Worm (Caenorhabditis elegans): ENCODE measurements around the gene ZK669.5.

The ZK669.5 gene

DNA sequence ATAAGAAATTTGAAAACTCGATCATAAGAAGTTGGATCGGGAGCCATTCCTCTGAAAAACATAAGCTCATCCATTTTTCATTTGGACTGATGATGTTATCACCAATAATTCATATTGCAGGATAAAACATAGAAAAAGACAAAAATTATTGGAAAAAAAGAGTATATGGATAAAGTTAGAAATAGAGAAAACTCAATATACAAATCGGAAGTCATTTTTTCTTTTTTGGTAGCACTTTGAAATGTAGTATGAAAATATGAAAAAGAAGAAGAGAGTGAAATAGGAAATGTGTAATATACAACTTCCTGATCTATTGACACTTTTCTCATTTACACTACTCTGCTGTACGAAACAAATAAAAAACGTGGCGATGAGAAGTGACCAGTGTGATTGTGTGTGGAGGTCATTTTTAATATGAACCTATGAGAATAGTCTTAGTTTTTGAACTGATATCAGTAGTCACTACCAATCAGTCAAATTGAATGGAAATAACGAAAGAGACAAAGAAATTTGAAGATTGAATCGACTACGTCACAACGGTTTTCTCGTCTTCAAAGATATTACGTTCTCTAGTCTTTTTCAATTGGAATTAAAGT, at the start of gene ZK669.5:
TSS of gene ZK669.5 (minus strand) at position 51 of the 596 bp plus-strand sequence.
- no peak for TF ChIP-seq unc-62 (GFP tag; optimal IDR thresholded peaks at IDR 0.05)

DNA sequence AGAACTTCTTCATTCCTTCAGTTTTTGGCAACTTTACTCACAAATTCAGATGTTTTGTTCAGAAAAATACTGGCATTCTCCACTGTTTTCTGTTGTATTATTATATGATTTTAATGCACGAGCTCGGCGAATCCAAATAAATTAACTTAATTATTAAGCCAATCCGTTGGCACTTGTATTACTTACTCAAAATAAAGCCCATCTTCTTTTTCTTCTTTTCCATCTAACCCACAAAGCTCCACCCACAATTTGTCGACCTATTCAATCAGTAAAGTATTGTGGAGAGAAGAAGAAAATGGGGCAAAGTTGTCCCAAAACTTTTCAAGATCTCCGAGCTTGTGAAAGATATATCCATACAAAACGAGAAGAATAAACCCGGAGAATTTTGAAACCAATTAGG, 44.6 kb upstream of the ZK669.5 start:
- TF ChIP-seq unc-62 (GFP tag; optimal IDR thresholded peaks at IDR 0.05), result no peak

DNA sequence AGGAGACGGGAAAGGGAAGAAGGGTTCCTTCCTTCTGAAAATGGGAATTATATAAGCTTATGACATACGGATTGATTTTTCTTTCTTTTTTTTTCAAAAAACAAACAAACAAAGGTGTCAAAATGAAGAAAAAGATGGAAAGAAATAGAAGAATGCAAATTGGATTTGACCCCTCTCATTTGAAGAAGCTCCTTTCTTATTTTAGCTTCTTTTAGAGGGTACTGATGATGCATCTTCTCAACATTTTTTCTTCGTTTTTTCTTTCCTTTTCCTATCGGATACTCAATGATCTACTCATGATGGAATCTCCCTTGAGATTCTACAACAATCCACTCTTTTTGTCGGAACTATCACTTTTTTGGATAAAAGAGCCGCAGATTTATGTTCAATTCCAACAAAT, 43.5 kb upstream of the ZK669.5 start:
- no peak for TF ChIP-seq unc-62 (GFP tag; optimal IDR thresholded peaks at IDR 0.05)

DNA sequence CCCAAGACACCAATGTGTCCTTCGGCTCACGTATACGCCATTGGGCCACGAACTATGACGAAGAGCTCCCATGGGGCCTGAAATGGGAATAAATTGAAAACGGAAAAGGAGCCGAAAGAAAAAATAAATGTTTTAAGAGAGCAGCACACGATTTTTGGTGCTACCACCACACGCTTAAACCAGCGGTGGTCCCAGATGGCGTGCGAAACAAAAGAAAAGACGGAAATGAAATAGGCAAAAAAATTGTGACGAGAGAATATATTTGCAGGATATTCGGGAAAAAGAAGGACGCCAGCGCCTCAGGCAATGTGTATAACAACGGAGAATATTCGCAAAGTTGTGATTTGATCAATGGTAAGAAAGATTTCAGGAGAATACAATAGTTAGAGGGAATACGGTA, 40.2 kb upstream of the ZK669.5 start:
- TF ChIP-seq unc-62 (GFP tag; optimal IDR thresholded peaks at IDR 0.05), result no peak

DNA sequence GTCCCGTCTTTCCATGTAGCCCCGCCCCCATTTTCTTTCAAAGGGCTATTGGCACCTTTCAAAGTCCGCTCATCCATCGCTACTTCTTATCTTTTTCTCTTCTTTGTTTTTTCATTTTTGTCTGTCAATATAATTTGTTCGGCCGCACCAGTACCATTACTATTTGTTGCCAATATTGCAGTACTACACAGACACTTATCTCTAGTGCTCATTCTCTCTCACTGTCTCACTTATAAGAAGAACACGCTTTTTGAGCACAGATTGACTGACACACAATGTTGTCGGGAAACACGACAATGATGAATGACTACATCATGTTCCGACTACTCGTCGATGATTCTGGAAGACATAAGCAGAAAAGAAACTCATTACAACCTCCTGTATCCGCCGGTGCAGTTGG, 38.3 kb upstream of the ZK669.5 start:
- no peak for TF ChIP-seq unc-62 (GFP tag; optimal IDR thresholded peaks at IDR 0.05)

DNA sequence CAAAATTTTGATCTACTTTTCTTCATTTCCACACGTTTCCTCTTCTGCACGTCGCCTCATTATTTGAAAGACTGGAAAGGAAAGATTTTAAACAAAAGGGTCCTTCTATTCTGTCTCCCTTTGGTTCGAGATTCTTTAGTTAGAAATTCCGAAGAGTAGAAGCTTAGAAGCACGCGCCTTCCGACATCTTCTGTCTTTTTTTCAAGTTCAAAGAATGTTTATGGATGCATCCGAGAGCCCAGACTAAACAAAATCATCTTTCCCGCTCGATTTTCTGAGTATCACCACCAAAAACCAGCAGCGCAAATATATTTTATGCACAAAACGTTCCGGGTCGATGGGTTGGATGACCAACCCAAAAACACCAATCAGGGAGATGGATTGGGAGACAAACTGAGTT, 37.4 kb upstream of the ZK669.5 start:
- no peak for TF ChIP-seq unc-62 (GFP tag; optimal IDR thresholded peaks at IDR 0.05)

DNA sequence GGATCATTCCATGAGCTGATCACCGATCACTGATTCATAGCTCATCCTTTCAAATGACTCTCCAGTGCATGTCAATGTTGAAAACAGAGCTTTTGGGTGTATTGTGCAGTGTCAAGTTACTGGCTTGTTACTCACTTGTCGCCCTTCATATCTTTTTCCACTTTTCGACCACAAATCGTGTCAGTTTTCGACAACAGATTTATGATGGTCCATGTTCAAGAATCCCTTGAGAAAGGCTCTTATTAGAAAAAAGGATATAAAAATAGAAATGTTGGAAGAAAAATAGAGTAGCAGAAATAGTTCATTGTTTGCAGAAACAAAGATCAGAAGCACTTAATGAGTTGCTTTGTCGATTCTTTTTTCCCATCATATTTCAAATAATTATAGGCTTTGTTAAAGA, 36.8 kb upstream of the ZK669.5 start:
- no peak for TF ChIP-seq unc-62 (GFP tag; optimal IDR thresholded peaks at IDR 0.05)

DNA sequence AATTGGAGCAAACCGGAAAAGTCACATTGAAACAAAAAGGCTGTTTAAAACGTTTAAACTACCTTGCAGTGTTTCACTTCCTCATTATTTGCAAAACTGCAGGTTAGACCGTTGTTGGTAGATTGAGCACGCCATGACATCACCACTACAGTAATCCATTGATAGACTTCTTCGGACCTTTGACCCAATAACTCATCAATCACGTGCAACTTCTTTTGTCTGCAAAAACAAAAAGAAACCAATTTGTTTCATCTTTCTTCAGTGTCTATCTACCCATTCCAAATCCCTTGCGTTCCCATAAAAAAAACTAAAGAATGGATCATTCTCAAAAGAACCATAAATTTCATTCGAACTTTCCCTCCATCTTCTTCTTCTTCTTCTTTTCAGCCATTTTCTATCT, 34.4 kb upstream of the ZK669.5 start:
- TF ChIP-seq unc-62 (GFP tag; optimal IDR thresholded peaks at IDR 0.05), result no peak

DNA sequence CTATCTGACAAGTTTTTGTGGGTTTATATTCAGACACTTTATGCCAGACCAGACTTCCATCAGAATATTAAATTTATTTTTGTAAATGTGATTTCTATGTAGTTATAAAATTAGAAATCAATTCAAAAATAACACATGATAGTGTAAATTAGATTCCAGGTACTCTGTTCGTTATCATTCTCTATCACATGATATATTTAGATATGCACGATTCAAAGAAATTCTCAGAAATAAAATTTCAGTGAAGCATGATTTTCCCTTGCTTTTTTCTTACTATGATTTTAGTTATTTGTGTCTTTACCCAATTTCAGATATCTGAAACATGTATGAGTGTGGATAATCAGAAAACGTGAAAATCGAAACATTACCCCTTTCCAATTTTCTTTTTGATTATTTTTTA, 30.8 kb upstream of the ZK669.5 start:
- TF ChIP-seq unc-62 (GFP tag; optimal IDR thresholded peaks at IDR 0.05), result no peak

DNA sequence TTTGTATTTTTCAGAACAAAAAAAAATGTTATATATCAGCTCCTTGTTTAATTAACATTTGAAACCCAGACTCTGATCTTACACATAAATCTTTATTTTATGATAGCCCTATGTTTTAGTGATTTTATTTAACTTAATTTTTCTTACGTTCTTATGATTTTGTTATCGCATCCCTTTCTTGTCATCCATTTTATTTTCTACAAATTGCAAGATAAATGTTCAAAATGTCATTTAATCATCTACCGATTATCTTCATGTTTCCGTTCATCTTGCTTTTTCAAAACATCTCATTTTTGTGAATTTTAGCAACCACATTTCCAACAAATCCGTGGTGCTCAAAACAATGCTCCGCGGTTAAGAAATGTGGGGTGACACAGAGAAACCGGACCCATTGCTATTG, 29.6 kb upstream of the ZK669.5 start, which contains the start of gene DH11.5:
TSS of gene DH11.5 (plus strand) at position 301 of the 400 bp plus-strand sequence.
- TF ChIP-seq unc-62 (GFP tag; optimal IDR thresholded peaks at IDR 0.05), result no peak

DNA sequence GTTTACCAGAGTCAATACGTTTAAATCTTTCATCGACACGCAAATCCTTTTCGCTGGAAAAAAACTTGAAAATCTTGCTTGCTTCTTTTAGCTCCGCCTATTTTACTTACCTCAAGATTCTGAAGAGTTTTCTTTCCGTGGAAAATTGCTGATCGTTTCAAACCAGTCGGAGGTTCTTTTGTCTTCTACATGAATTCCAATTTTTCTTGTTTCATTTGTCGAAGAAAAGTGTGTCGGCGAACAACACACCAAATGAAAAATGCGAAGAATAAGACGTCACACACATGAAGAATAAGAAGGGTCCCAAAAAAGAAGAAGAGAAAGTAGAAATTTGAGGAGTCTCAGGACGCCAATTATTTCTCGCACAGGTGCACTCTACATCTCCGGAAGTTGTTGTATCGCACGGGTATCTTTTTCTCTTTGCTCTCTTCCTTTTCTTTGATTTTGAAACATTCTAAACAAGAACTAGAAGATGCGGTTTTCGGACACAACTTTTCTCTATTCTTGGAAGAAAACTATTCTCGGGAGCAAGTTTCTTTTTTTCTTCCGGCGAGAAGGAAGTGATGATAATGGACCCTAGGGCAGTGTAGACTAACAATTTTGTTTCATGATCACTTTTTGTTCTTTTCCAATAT, 27.6 kb upstream of the ZK669.5 start:
- no peak for TF ChIP-seq unc-62 (GFP tag; optimal IDR thresholded peaks at IDR 0.05)

DNA sequence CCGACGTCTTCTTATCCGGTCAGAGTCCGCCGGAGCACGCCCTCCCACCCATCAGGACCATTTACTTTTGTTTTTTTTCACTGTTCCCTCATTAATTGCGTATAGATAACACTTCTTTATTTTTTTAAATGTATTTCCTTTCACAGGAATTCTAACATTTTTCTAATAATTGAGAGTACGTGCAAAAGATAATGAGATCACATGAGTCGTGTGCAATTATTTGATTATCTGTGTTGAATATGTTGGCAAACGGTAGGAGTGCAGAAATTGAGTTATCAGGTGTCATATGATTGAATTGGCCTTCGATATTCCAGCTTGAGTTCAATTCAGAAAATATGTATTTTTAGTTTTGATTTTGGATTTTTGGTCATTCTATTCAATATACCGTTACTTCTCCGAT, 21.7 kb upstream of the ZK669.5 start:
- no peak for TF ChIP-seq unc-62 (GFP tag; optimal IDR thresholded peaks at IDR 0.05)

DNA sequence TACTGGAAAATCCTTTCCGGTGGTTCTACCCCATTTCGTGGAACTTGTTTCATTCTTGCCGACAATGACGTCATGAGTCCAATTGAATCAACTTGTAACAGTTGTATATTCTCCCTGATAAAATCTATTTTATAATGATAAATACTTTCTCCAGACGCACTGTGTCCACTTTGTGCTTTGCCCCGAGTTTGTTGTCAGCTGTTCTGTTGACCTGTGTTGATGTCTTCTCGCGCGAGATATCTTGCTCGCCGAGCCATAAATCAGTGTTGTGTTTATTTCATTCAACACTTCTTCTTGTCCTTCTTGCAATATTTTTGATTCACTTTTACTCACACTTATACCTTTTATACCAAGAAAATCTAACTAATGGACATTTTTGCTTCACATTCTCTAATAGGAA, 15.5 kb upstream of the ZK669.5 start:
- no peak for TF ChIP-seq unc-62 (GFP tag; optimal IDR thresholded peaks at IDR 0.05)

DNA sequence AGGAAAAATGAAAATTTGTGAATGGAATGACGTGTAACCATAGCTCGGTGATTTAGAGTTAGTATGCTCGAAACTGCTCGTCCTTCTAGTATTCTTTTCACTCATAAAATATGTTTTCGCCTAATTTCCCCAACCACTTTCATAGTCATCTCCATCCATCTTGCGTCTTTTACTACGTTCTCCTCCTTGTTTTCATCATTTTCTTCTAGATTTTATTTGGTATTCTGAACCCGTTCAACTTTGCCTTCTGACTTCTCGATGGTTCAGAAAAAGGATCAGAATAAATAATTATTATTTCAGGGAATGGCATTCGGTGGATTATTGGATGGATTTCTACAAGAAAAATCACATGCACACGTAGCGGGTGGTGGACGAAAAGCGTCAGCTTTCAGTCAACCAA, 11.9 kb upstream of the ZK669.5 start, which contains the start of gene C04H4.1:
TSS of gene C04H4.1 (plus strand) at position 301 of the 400 bp plus-strand sequence.
- TF ChIP-seq unc-62 (GFP tag; optimal IDR thresholded peaks at IDR 0.05), result no peak

DNA sequence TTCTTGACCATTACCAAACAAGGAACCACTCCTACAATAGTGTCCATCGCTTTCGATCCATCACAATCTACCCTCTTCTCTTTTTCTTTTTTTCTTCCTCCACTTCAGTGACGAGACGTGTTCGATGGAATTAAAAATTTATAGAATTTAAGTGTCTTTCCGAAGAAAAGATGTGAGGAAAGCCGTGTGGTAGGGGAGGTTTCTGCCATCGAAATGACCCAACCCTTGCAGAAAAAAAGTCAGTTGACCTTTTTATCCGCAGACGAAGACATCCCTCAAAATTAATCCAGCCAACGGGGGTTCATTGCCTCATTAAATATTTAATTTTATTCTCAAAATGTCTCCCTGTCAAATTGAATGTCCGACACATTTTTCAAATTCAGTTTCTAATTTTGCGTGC, 8.9 kb upstream of the ZK669.5 start:
- TF ChIP-seq unc-62 (GFP tag; optimal IDR thresholded peaks at IDR 0.05), result no peak

DNA sequence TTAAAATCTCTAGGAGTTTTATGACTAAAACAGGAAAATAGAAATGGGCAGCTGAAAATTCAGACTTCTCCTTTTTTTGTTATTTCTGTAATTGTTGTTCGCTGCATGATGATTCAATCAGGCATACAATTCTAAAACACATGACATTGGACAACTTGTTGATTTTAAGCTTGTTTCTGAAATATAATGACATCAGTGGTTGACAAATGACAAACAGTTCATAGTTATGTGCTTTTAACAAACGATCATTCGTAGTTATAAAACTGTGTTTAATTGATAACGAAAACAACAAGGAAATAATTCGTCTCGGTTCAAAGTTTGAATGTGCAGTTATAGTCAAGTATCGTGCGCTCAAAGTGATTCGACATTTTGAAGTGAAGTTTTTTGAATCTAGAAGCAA, 1.6 kb upstream of the ZK669.5 start:
- TF ChIP-seq unc-62 (GFP tag; optimal IDR thresholded peaks at IDR 0.05), result no peak

DNA sequence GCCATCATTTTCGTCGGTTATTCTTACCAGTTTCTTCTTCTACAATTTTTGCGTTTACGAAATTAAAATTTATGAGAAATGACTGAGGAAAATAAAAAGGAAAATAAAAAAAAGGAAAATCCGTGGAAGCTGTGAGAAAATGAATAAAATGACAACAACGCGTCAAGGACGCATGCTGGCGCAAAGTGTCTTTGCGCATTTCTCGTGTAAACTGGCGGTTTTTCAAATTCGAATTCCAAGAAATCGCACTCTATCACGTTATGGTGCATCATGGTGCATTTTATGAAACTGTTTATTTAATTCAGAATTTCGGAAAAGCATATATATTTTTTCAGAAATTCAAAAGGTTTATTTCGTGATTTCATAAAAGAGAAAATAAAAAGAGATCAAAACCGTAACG, 1.5 kb downstream of the ZK669.5 start, which contains the start of gene dbt-1:
TSS of gene dbt-1 (minus strand) at position 39 of the 400 bp plus-strand sequence.
- TF ChIP-seq unc-62 (GFP tag; optimal IDR thresholded peaks at IDR 0.05), result no peak

DNA sequence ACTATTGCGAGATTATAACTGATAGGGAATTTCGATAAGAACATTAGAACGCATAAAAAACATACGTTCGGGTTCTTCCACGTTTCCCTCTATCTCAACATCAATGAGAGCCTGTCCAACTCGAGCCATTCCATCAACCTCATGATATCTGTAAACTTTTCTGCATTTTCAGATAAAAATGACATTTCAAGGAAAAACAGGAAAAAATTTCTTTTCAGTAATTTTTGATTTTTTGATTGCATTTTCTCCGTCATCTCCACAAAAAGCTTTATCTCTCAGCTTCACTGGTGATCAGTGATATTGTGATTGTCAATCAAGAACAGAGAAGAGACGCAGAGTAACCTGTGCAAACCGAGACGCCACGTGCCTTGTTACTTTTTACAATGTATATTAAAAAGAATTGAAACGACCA, 2.3 kb downstream of the ZK669.5 start:
- no peak for TF ChIP-seq unc-62 (GFP tag; optimal IDR thresholded peaks at IDR 0.05)
